Fruit fly (Drosophila melanogaster) whole organism, embryonic: ENCODE measurements around the gene sxe2.

ENCODE experiments used
- Asciz ChIP-seq: fragments of 200-800 bp; sonication (Bioruptor generic); optimal IDR thresholded peaks from 2 replicates; lab custom pipeline; 2017; ENCODE audit warnings: missing biosample characterization, mild to moderate bottlenecking, missing genetic modification characterization, missing genetic modification reagents
- Atf-2 ChIP-seq: fragments of 200-800 bp; sonication (Bioruptor generic); optimal IDR thresholded peaks from 2 replicates; lab custom pipeline; 2016; ENCODE audit warnings: missing biosample characterization, missing genetic modification characterization
- Awh ChIP-seq: fragments of 200-800 bp; sonication (Bioruptor generic); IDR thresholded peaks from 2 replicates; pipeline ENCODE4, ENCODE4 v1.3.6; 2022; ENCODE audit warnings: missing biosample characterization, missing genetic modification characterization
- BEAF-32 ChIP-seq: fragments of 200-800 bp; sonication (Bioruptor generic); optimal IDR thresholded peaks from 3 replicates; lab custom pipeline; 2017; ENCODE audit warnings: missing biosample characterization, missing genetic modification characterization, mild to moderate bottlenecking, moderate library complexity, missing genetic modification reagents
- CG11456 ChIP-seq: fragments of 200-800 bp; sonication (Bioruptor generic); IDR thresholded peaks from 3 replicates; pipeline ENCODE4 v1.3.6; 2022; ENCODE audit warnings: missing biosample characterization, missing genetic modification characterization
- CG11560 ChIP-seq: fragments of 200-800 bp; sonication (Bioruptor generic); IDR thresholded peaks from 3 replicates; pipeline ENCODE4 v1.3.6; 2022; ENCODE audit warnings: missing biosample characterization, missing genetic modification characterization
- CG14667 ChIP-seq: fragments of 200-800 bp; sonication (Bioruptor generic); IDR thresholded peaks from 2 replicates; pipeline ENCODE4 v1.3.6; 2022; ENCODE audit warnings: missing biosample characterization, missing genetic modification characterization
- CG16779 ChIP-seq: fragments of 200-800 bp; sonication (Bioruptor generic); IDR thresholded peaks from 2 replicates; pipeline ENCODE4 v1.3.6; 2022; ENCODE audit warnings: missing biosample characterization, missing genetic modification characterization
- CG16863 ChIP-seq: fragments of 200-800 bp; sonication (Bioruptor generic); optimal IDR thresholded peaks from 3 replicates; lab custom pipeline; 2016; ENCODE audit warnings: missing biosample characterization, missing genetic modification characterization
- CG1792 ChIP-seq: fragments of 200-800 bp; sonication (Bioruptor generic); optimal IDR thresholded peaks from 2 replicates; lab custom pipeline; 2016; ENCODE audit warnings: missing biosample characterization, missing genetic modification characterization
- CG1832 ChIP-seq: fragments of 200-800 bp; sonication (Bioruptor generic); optimal IDR thresholded peaks from 2 replicates; lab custom pipeline; 2017; ENCODE audit warnings: missing biosample characterization, mild to moderate bottlenecking, missing genetic modification characterization, inconsistent platforms
- CG18476 ChIP-seq: fragments of 200-800 bp; sonication (Bioruptor generic); optimal IDR thresholded peaks from 2 replicates; lab custom pipeline; 2016; ENCODE audit warnings: missing biosample characterization, mild to moderate bottlenecking, missing genetic modification characterization
- CG2129 ChIP-seq: fragments of 200-800 bp; sonication (Bioruptor generic); IDR thresholded peaks from 2 replicates; pipeline ENCODE4 v1.3.6; 2022; ENCODE audit warnings: missing biosample characterization, missing genetic modification characterization; ENCODE audit not compliant: partially characterized antibody
- CG2678 ChIP-seq: fragments of 200-800 bp; sonication (Bioruptor generic); optimal IDR thresholded peaks from 3 replicates; lab custom pipeline; 2019; ENCODE audit warnings: missing biosample characterization, mild to moderate bottlenecking, missing genetic modification characterization, moderate library complexity
- CG6654 ChIP-seq: fragments of 200-800 bp; sonication (Bioruptor generic); optimal IDR thresholded peaks from 2 replicates; lab custom pipeline; 2017; ENCODE audit warnings: missing biosample characterization, mild to moderate bottlenecking, missing genetic modification characterization
- CG7786 ChIP-seq: fragments of 200-800 bp; sonication (Bioruptor generic); optimal IDR thresholded peaks from 2 replicates; lab custom pipeline; 2016; ENCODE audit warnings: missing biosample characterization, missing genetic modification characterization
- CG8478 ChIP-seq: fragments of >200 bp; optimal IDR thresholded peaks from 2 replicates; lab custom pipeline; 2018
- CkIIα-i1 ChIP-seq: fragments of 200-800 bp; sonication (Bioruptor generic); IDR thresholded peaks from 2 replicates; pipeline ENCODE4 v1.3.6; 2022; ENCODE audit warnings: missing biosample characterization, missing genetic modification characterization
- CoRest ChIP-seq: fragments of 200-800 bp; sonication (Bioruptor generic); optimal IDR thresholded peaks from 3 replicates; lab custom pipeline; 2018; ENCODE audit warnings: missing biosample characterization, mild to moderate bottlenecking, missing genetic modification characterization, moderate library complexity
- Dref ChIP-seq: fragments of 200-800 bp; sonication (Bioruptor generic); IDR thresholded peaks from 2 replicates; pipeline ENCODE4 v1.3.6; 2022; ENCODE audit warnings: missing biosample characterization, missing genetic modification characterization
- Hr39 ChIP-seq: fragments of >200 bp; optimal IDR thresholded peaks from 2 replicates; lab custom pipeline; 2017
- MBD-R2 ChIP-seq: fragments of 200-800 bp; sonication (Bioruptor generic); IDR thresholded peaks from 2 replicates; pipeline ENCODE4 v1.3.6; 2022; ENCODE audit warnings: missing biosample characterization, missing genetic modification characterization
- NC2β ChIP-seq: fragments of 200-800 bp; sonication (Bioruptor generic); optimal IDR thresholded peaks from 2 replicates; lab custom pipeline; 2016; ENCODE audit warnings: missing biosample characterization, missing genetic modification characterization
- Nf-YB ChIP-seq: fragments of 200-800 bp; sonication (Bioruptor generic); optimal IDR thresholded peaks from 3 replicates; lab custom pipeline; 2019; ENCODE audit warnings: missing biosample characterization, mild to moderate bottlenecking, missing genetic modification characterization, moderate library complexity
- Nf-YC ChIP-seq: fragments of 200-800 bp; optimal IDR thresholded peaks from 3 replicates; lab custom pipeline; 2019; ENCODE audit warnings: missing biosample characterization, mild to moderate bottlenecking, missing genetic modification characterization, moderate library complexity
- Rx ChIP-seq: fragments of 200-800 bp; sonication (Bioruptor generic); IDR thresholded peaks from 2 replicates; pipeline ENCODE4 v1.3.6; 2022; ENCODE audit warnings: missing biosample characterization, missing genetic modification characterization
- Scr ChIP-seq: fragments of 200-800 bp; sonication (Bioruptor generic); IDR thresholded peaks from 2 replicates; pipeline ENCODE4 v1.3.6; 2022; ENCODE audit warnings: missing biosample characterization, missing genetic modification characterization; ENCODE audit not compliant: partially characterized antibody
- abd-A ChIP-seq: fragments of 200-800 bp; sonication (Bioruptor generic); optimal IDR thresholded peaks from 3 replicates; lab custom pipeline; 2019; ENCODE audit warnings: missing biosample characterization, mild to moderate bottlenecking, missing genetic modification characterization, moderate library complexity
- chm ChIP-seq: fragments of 200-800 bp; sonication (Bioruptor generic); IDR thresholded peaks from 2 replicates; pipeline ENCODE4 v1.3.6; 2022; ENCODE audit warnings: missing biosample characterization, missing genetic modification characterization
- corto ChIP-seq: fragments of 200-800 bp; sonication (Bioruptor generic); optimal IDR thresholded peaks from 2 replicates; lab custom pipeline; 2016; ENCODE audit warnings: missing biosample characterization, mild to moderate bottlenecking, missing genetic modification characterization, moderate library complexity
- da ChIP-seq: fragments of 200-800 bp; sonication (Bioruptor generic); optimal IDR thresholded peaks from 2 replicates; lab custom pipeline; 2016; ENCODE audit warnings: missing biosample characterization, missing genetic modification characterization
- dan ChIP-seq: fragments of 200-800 bp; sonication (Bioruptor generic); IDR thresholded peaks from 2 replicates; pipeline ENCODE4 v1.3.6; 2022; ENCODE audit warnings: missing biosample characterization, missing genetic modification characterization
- fd3F ChIP-seq: fragments of 200-800 bp; sonication (Bioruptor generic); optimal IDR thresholded peaks from 2 replicates; lab custom pipeline; 2018; ENCODE audit warnings: missing biosample characterization, mild to moderate bottlenecking, missing genetic modification characterization, moderate library complexity
- fd96Cb ChIP-seq: fragments of 200-800 bp; sonication (Bioruptor generic); optimal IDR thresholded peaks from 2 replicates; lab custom pipeline; 2018; ENCODE audit warnings: missing biosample characterization, mild to moderate bottlenecking, missing genetic modification characterization, moderate library complexity
- ftz-f1 ChIP-seq: fragments of 200-800 bp; sonication (Bioruptor generic); optimal IDR thresholded peaks from 2 replicates; lab custom pipeline; 2016; ENCODE audit warnings: missing biosample characterization, missing genetic modification characterization
- grn ChIP-seq: fragments of 200-800 bp; sonication (Bioruptor generic); optimal IDR thresholded peaks from 3 replicates; lab custom pipeline; 2017; ENCODE audit warnings: missing biosample characterization, missing genetic modification characterization
- kah ChIP-seq: fragments of 200-800 bp; sonication (Bioruptor generic); optimal IDR thresholded peaks from 2 replicates; lab custom pipeline; 2018; ENCODE audit warnings: missing biosample characterization, mild to moderate bottlenecking, missing genetic modification characterization
- knrl ChIP-seq: fragments of 200-800 bp; sonication (Bioruptor generic); IDR thresholded peaks from 3 replicates; pipeline ENCODE4 v1.3.6; 2022; ENCODE audit warnings: missing biosample characterization, missing genetic modification characterization; ENCODE audit not compliant: partially characterized antibody
- lov ChIP-seq, 2 experiments: fragments of 200-800 bp in 1 of 2; fragments of >200 bp in 1 of 2; sonication (Bioruptor generic) in 1 of 2; IDR thresholded peaks in 1 of 2; optimal IDR thresholded peaks in 1 of 2; 2 replicates in 1 of 2; 3 replicates in 1 of 2; pipeline versions ENCODE4 v1.3.6 to Lab custom; 2017 to 2022; ENCODE audit warnings: missing biosample characterization in 1 of 2, missing genetic modification characterization in 1 of 2
- mld ChIP-seq: fragments of 200-800 bp; sonication (Bioruptor generic); IDR thresholded peaks from 3 replicates; pipeline ENCODE4 v1.3.6; 2022; ENCODE audit warnings: missing biosample characterization, missing genetic modification characterization; ENCODE audit not compliant: partially characterized antibody
- phol ChIP-seq: fragments of 200-800 bp; sonication (Bioruptor generic); optimal IDR thresholded peaks from 3 replicates; lab custom pipeline; 2018; ENCODE audit warnings: missing biosample characterization, mild to moderate bottlenecking, missing genetic modification characterization, moderate library complexity
- pros ChIP-seq: fragments of 200-800 bp; sonication (Bioruptor generic); optimal IDR thresholded peaks from 3 replicates; lab custom pipeline; 2019; ENCODE audit warnings: missing biosample characterization, mild to moderate bottlenecking, missing genetic modification characterization, moderate library complexity
- pzg ChIP-seq: fragments of 200-800 bp; sonication (Bioruptor generic); optimal IDR thresholded peaks from 3 replicates; lab custom pipeline; 2018; ENCODE audit warnings: missing biosample characterization, mild to moderate bottlenecking, missing genetic modification characterization, moderate library complexity
- rib ChIP-seq: fragments of 200-800 bp; sonication (Bioruptor generic); IDR thresholded peaks from 2 replicates; pipeline ENCODE4 v1.3.6; 2022; ENCODE audit warnings: missing biosample characterization, missing genetic modification characterization
- sd ChIP-seq: fragments of 200-800 bp; sonication (Bioruptor generic); optimal IDR thresholded peaks from 3 replicates; lab custom pipeline; 2018; ENCODE audit warnings: missing biosample characterization, mild to moderate bottlenecking, missing genetic modification characterization, moderate library complexity
- seq ChIP-seq: fragments of 200-800 bp; sonication (Bioruptor generic); IDR thresholded peaks from 2 replicates; pipeline ENCODE4 v1.3.6; 2022; ENCODE audit warnings: missing biosample characterization, missing genetic modification characterization
- unpg ChIP-seq: fragments of 200-800 bp; sonication (Bioruptor generic); optimal IDR thresholded peaks from 3 replicates; lab custom pipeline; 2018; ENCODE audit warnings: missing biosample characterization, mild to moderate bottlenecking, missing genetic modification characterization, moderate library complexity
- vnd ChIP-seq: fragments of 200-800 bp; sonication (Bioruptor generic); IDR thresholded peaks from 3 replicates; pipeline ENCODE4 v1.3.6; 2022; ENCODE audit warnings: missing biosample characterization, missing genetic modification characterization; ENCODE audit not compliant: partially characterized antibody

The sxe2 gene

DNA sequence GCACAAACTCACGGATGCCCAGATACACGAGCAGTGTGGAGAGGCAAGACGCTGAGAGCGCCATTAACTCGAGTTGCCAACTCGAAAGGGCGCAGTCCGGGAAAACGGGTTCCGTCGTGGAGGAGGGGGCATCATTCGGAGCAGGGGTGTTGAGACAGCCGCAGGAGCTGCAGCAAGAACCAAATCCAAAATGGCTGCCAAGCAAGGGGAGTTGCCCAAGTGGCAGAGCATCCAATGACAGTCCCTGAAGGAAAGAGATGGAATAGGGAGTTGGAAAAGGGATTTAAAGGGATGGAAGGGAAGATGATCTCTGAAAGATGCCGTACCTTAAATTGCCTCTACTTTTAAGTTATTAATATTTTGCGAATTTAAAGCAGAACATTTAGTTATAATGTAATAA, 45.6 kb upstream of the sxe2 start:
- 0 out of 2 replicates have a peak, but pooled peaks have one; percentile 50 for TF ChIP-seq CG16779 (GFP tag; lab: Robert Waterston, UW)
- no peak for TF ChIP-seq Atf-2 (GFP tag; lab: Kevin White, UChicago)
- TF ChIP-seq CG1832 (GFP tag; lab: Kevin White, UChicago), result peak; percentile 27
- TF ChIP-seq mld, result 0 out of 3 replicates have a peak, but pooled peaks have one; percentile 38
- TF ChIP-seq seq (GFP tag; lab: Robert Waterston, UW), result peak; percentile 59; the same call in 1 of the 2 replicates
- 0 out of 3 replicates have a peak, but pooled peaks have one; percentile 11 for TF ChIP-seq vnd (GFP tag; lab: Robert Waterston, UW)
- TF ChIP-seq Awh (GFP tag; lab: Robert Waterston, UW), result no peak
- peak; percentile 97 for TF ChIP-seq Nf-YB
- TF ChIP-seq abd-A (tag; lab: Kevin White, UChicago), result no peak
- TF ChIP-seq Rx (GFP tag; lab: Robert Waterston, UW), result no peak
- peak; percentile 95 for TF ChIP-seq Nf-YC (tag; lab: Kevin White, UChicago)
- no peak for TF ChIP-seq CkIIα-i1 (GFP tag; lab: Robert Waterston, UW)
- 0 out of 3 replicates have a peak, but pooled peaks have one; percentile 9 for TF ChIP-seq CG11456 (GFP tag; lab: Robert Waterston, UW)
- no peak for TF ChIP-seq kah (GFP tag; lab: Kevin White, UChicago)
- no peak for TF ChIP-seq Hr39 (lab: Kevin White, UChicago)
- 0 out of 2 replicates have a peak, but pooled peaks have one; percentile 5 for TF ChIP-seq Dref (GFP tag; lab: Robert Waterston, UW)
- no peak for TF ChIP-seq BEAF-32 (GFP tag; lab: Kevin White, UChicago)
- TF ChIP-seq chm (GFP tag; lab: Robert Waterston, UW), result 0 out of 2 replicates have a peak, but pooled peaks have one; percentile 21
- peak; percentile 40 for TF ChIP-seq phol (tag; lab: Kevin White, UChicago)

DNA sequence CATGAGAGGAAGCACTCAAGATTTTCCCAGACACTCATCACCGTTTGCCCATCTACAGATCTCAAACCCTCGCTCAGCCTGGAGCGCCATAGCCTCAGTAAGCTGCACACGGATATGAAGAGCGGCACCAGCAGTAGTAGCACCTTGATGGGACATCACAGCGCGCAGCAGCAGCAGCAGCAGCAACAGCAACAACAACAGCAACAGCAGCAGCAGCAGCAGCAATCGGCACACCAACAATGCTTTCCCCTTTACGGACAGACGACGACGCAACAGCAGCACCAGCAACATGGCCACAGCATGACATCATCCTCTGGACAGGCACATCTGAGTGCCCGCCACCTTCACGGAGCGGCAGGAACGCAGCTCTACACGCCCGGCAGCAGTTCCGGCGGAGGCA, 44.1 kb upstream of the sxe2 start:
- no peak for TF ChIP-seq MBD-R2 (GFP tag; lab: Robert Waterston, UW)
- TF ChIP-seq grn (GFP tag; lab: Kevin White, UChicago), result no peak
- no peak for TF ChIP-seq ftz-f1
- no peak for TF ChIP-seq CG6654 (GFP tag; lab: Kevin White, UChicago)
- peak; percentile 43 for TF ChIP-seq CG8478 (lab: Kevin White, UChicago)
- no peak for TF ChIP-seq da (GFP tag; lab: Kevin White, UChicago)
- TF ChIP-seq lov (optimal IDR thresholded peaks at IDR 0.05; lab: Kevin White, UChicago), result no peak
- TF ChIP-seq lov (GFP tag; IDR thresholded peaks at IDR 0.05; lab: Robert Waterston, UW), result no peak
- TF ChIP-seq Hr39 (lab: Kevin White, UChicago), result peak; percentile 9
- no peak for TF ChIP-seq pzg (GFP tag; lab: Kevin White, UChicago)
- no peak for TF ChIP-seq sd (tag; lab: Kevin White, UChicago)
- no peak for TF ChIP-seq rib (GFP tag; lab: Robert Waterston, UW)
- no peak for TF ChIP-seq CG16863
- TF ChIP-seq pros, result no peak
- no peak for TF ChIP-seq dan (GFP tag; lab: Robert Waterston, UW)
- TF ChIP-seq mld, result no peak

dm6 chr3R:16040925-16041324, 42.8 kb upstream of the sxe2 start:
- TF ChIP-seq CG11560 (tag; lab: Robert Waterston, UW), result no peak
- no peak for TF ChIP-seq CG7786 (GFP tag; lab: Kevin White, UChicago)
- no peak for TF ChIP-seq unpg
- TF ChIP-seq Scr, result no peak
- TF ChIP-seq Awh (GFP tag; lab: Robert Waterston, UW), result no peak
- TF ChIP-seq fd3F (GFP tag; lab: Kevin White, UChicago), result no peak
- no peak for TF ChIP-seq CG1792 (GFP tag; lab: Kevin White, UChicago)
- TF ChIP-seq corto (GFP tag; lab: Kevin White, UChicago), result no peak
- no peak for TF ChIP-seq CG2678 (tag; lab: Kevin White, UChicago)
- TF ChIP-seq Asciz (GFP tag; lab: Kevin White, UChicago), result no peak
- TF ChIP-seq CG2129, result no peak
- no peak for TF ChIP-seq fd96Cb
- TF ChIP-seq knrl (GFP tag; lab: Robert Waterston, UW), result peak; percentile 44; the same call in 1 of the 3 replicates
- TF ChIP-seq CoRest (tag; lab: Kevin White, UChicago), result peak; percentile 33
- TF ChIP-seq CG14667, result no peak
- TF ChIP-seq NC2β (GFP tag; lab: Kevin White, UChicago), result no peak
- TF ChIP-seq CG18476 (GFP tag; lab: Kevin White, UChicago), result no peak
